Fruit fly (Drosophila melanogaster): ENCODE results near the gene CG33648.

The CG33648 gene

dm6 chr2L:14505004-14505835 is 18.9 kb upstream of the CG33648 start (continued):
- peak; percentile 67; the same call in 1 of the 2 replicates for TF ChIP-seq CG17328 (GFP tag; IDR thresholded peaks at IDR 0.05)
- peak in 1 of 2 experiments; percentile 74 for TF ChIP-seq Eip74EF (GFP tag; optimal IDR thresholded peaks at IDR 0.05)
- peak; percentile 4 for TF ChIP-seq CG10565 (GFP tag; optimal IDR thresholded peaks at IDR 0.05)
- TF ChIP-seq twi (tag; optimal IDR thresholded peaks at IDR 0.05): peak; percentile 76
- no peak for TF ChIP-seq CG8478 (optimal IDR thresholded peaks at IDR 0.05)
- TF ChIP-seq B-H2 (GFP tag; optimal IDR thresholded peaks at IDR 0.05): peak; percentile 66
- no peak for TF ChIP-seq knrl (GFP tag; IDR thresholded peaks at IDR 0.05; ENCODE audit: partially characterized antibody)
- no peak for TF ChIP-seq CG42726 (GFP tag; IDR thresholded peaks at IDR 0.05; ENCODE audit: partially characterized antibody)
- TF ChIP-seq CG30020 (tag; optimal IDR thresholded peaks at IDR 0.05): peak; percentile 19
- TF ChIP-seq Hr78 (GFP tag; optimal IDR thresholded peaks at IDR 0.05): peak in 1 of 2 experiments; percentile 28
- peak; percentile 86 for TF ChIP-seq CG15514 (GFP tag; optimal IDR thresholded peaks at IDR 0.05)
- TF ChIP-seq gfzf (GFP tag; optimal IDR thresholded peaks at IDR 0.05): no peak
- peak; percentile 79 for TF ChIP-seq CG6689 (GFP tag; IDR thresholded peaks at IDR 0.05)
- no peak for TF ChIP-seq CG14860 (GFP tag; IDR thresholded peaks at IDR 0.05; ENCODE audit: partially characterized antibody)
- peak; percentile 85 for TF ChIP-seq disco-r (GFP tag; optimal IDR thresholded peaks at IDR 0.05)
- TF ChIP-seq Oaz (GFP tag; IDR thresholded peaks at IDR 0.05): no peak
- TF ChIP-seq eyg (GFP tag; optimal IDR thresholded peaks at IDR 0.05): peak; percentile 93
- TF ChIP-seq ac (GFP tag; optimal IDR thresholded peaks at IDR 0.05): peak; percentile 97
- TF ChIP-seq pfk (GFP tag; optimal IDR thresholded peaks at IDR 0.05): peak; percentile 67
- TF ChIP-seq CG9609 (GFP tag; optimal IDR thresholded peaks at IDR 0.05): peak; percentile 80
- TF ChIP-seq stc (GFP tag; IDR thresholded peaks at IDR 0.05): peak; percentile 81
- TF ChIP-seq chm (GFP tag; IDR thresholded peaks at IDR 0.05): peak; percentile 93
- no peak for TF ChIP-seq Aef1 (GFP tag; IDR thresholded peaks at IDR 0.05)
- peak; percentile 86 for TF ChIP-seq cato (GFP tag; optimal IDR thresholded peaks at IDR 0.05; ENCODE audit: borderline replicate concordance)
- TF ChIP-seq Elba2 (GFP tag; optimal IDR thresholded peaks at IDR 0.05): peak; percentile 29
- TF ChIP-seq E2f2 (GFP tag; IDR thresholded peaks at IDR 0.05): peak; percentile 66
- no peak; the same call in 1 of the 2 replicates for TF ChIP-seq sisA (GFP tag; IDR thresholded peaks at IDR 0.05)
- peak; percentile 63 for TF ChIP-seq HmgD (GFP tag; optimal IDR thresholded peaks at IDR 0.05)
- TF ChIP-seq Sox100B (GFP tag; optimal IDR thresholded peaks at IDR 0.05): peak; percentile 89
- peak; percentile 54 for TF ChIP-seq CG9932 (GFP tag; IDR thresholded peaks at IDR 0.05)
- TF ChIP-seq gsb-n (tag; optimal IDR thresholded peaks at IDR 0.05): peak; percentile 91
- TF ChIP-seq fd64A (GFP tag; optimal IDR thresholded peaks at IDR 0.05): peak; percentile 93
- TF ChIP-seq CG10959 (GFP tag; IDR thresholded peaks at IDR 0.05): peak; percentile 52; the same call in 1 of the 2 replicates
- peak; percentile 90 for TF ChIP-seq PHDP (tag; optimal IDR thresholded peaks at IDR 0.05)
- peak; percentile 50; the same call in 2 of the 3 replicates for TF ChIP-seq CG2889 (GFP tag; IDR thresholded peaks at IDR 0.05)
- peak; percentile 40 for TF ChIP-seq Myb (GFP tag; optimal IDR thresholded peaks at IDR 0.05)
- peak; percentile 24 for TF ChIP-seq Abd-B (GFP tag; optimal IDR thresholded peaks at IDR 0.05)
- peak; percentile 86 to 87 for TF ChIP-seq Pdp1 (GFP tag; optimal IDR thresholded peaks at IDR 0.05)
- TF ChIP-seq CG13287 (GFP tag; IDR thresholded peaks at IDR 0.05; ENCODE audit: partially characterized antibody): no peak
- TF ChIP-seq pho (GFP tag; optimal IDR thresholded peaks at IDR 0.05): peak; percentile 91
- TF ChIP-seq chinmo (GFP tag; IDR thresholded peaks at IDR 0.05; ENCODE audit: partially characterized antibody): 0 out of 4 replicates have a peak, but pooled peaks have one; percentile 44
- TF ChIP-seq CG13296 (GFP tag; optimal IDR thresholded peaks at IDR 0.05): peak; percentile 83
- TF ChIP-seq CG14441 (GFP tag; IDR thresholded peaks at IDR 0.05): peak; percentile 65
- TF ChIP-seq sens-2 (GFP tag; IDR thresholded peaks at IDR 0.05): 0 out of 2 replicates have a peak, but pooled peaks have one; percentile 67
- TF ChIP-seq Antp (GFP tag; optimal IDR thresholded peaks at IDR 0.05): peak; percentile 83
- TF ChIP-seq pb (GFP tag; optimal IDR thresholded peaks at IDR 0.05): peak; percentile 85
- peak; percentile 76 for TF ChIP-seq CG6254 (GFP tag; optimal IDR thresholded peaks at IDR 0.05)
- TF ChIP-seq Hr39 (optimal IDR thresholded peaks at IDR 0.05): no peak

Data from whole organism, embryonic.